Fruit fly (Drosophila melanogaster): ENCODE data around the gene Usp5.

Gene Usp5

DNA sequence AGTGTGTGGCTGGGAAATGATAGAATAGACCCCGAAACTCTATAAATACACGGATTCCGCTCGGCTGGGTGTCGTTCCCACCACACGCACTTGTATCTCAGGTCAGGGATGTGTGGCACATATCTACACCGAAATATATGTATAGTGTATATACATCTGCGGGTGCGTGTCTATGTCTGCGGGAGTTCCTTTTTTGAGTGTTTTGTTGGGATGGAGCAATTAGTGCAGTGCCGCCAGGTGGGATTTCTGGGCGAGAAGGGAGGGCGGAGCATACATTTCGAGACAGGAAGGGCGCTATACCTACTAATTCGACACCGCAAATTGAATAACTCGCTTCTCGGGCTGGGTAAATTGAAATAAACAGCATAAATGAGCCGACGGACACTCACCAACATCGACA is 21.7 kb downstream of the Usp5 start:
- TF ChIP-seq CG12768 (GFP tag; optimal IDR thresholded peaks at IDR 0.05) (no peak), tj (GFP tag; optimal IDR thresholded peaks at IDR 0.05) (no peak), CG33017 (tag; optimal IDR thresholded peaks at IDR 0.05) (no peak), cnc (optimal IDR thresholded peaks at IDR 0.05) (no peak), ovo (GFP tag; optimal IDR thresholded peaks at IDR 0.05) (no peak), CG5204 (GFP tag; optimal IDR thresholded peaks at IDR 0.05) (no peak), cic (GFP tag; optimal IDR thresholded peaks at IDR 0.05) (no peak), CG7045 (GFP tag; optimal IDR thresholded peaks at IDR 0.05) (no peak), CG14711 (tag; optimal IDR thresholded peaks at IDR 0.05) (no peak), kay (GFP tag; ENCODE audit: borderline replicate concordance) (no peak)

dm6 chr3L:3125649-3126130 is 22.5 kb downstream of the Usp5 start:
- TF ChIP-seq CG7045 (GFP tag; optimal IDR thresholded peaks at IDR 0.05) (no peak), kay (GFP tag; ENCODE audit: borderline replicate concordance) (peak; percentile 60), CG7101 (tag; optimal IDR thresholded peaks at IDR 0.05) (no peak), bab1 (GFP tag; optimal IDR thresholded peaks at IDR 0.05) (no peak), tj (GFP tag; optimal IDR thresholded peaks at IDR 0.05) (peak; percentile 55), cic (GFP tag; optimal IDR thresholded peaks at IDR 0.05) (no peak)

dm6 chr3L:3124939-3125648 is 23.1 kb downstream of the Usp5 start:
- TF ChIP-seq pad (GFP tag; optimal IDR thresholded peaks at IDR 0.05), result no peak
- TF ChIP-seq CG1620 (GFP tag; optimal IDR thresholded peaks at IDR 0.05), result no peak
- no peak for TF ChIP-seq cic (GFP tag; optimal IDR thresholded peaks at IDR 0.05)
- no peak for TF ChIP-seq CG33017 (tag; optimal IDR thresholded peaks at IDR 0.05)
- no peak for TF ChIP-seq CG5204 (GFP tag; optimal IDR thresholded peaks at IDR 0.05)
- no peak for TF ChIP-seq Crg-1 (GFP tag; optimal IDR thresholded peaks at IDR 0.05)
- no peak for TF ChIP-seq Mnt (GFP tag; optimal IDR thresholded peaks at IDR 0.05)
- TF ChIP-seq tj (GFP tag; optimal IDR thresholded peaks at IDR 0.05), result no peak

- peak; percentile 96 for TF ChIP-seq tj (GFP tag; optimal IDR thresholded peaks at IDR 0.05)
- TF ChIP-seq cic (GFP tag; optimal IDR thresholded peaks at IDR 0.05), result peak; percentile 4
- no peak for TF ChIP-seq CG12768 (GFP tag; optimal IDR thresholded peaks at IDR 0.05)
These were observed 23.6 kb downstream of the Usp5 start for dm6 chr3L:3124519-3124918.

dm6 chr3L:3122688-3123316 is 25.4 kb downstream of the Usp5 start:
- TF ChIP-seq CG7045 (GFP tag; optimal IDR thresholded peaks at IDR 0.05), result no peak
- no peak for TF ChIP-seq CG12768 (GFP tag; optimal IDR thresholded peaks at IDR 0.05)
- TF ChIP-seq CG14711 (tag; optimal IDR thresholded peaks at IDR 0.05), result no peak
- no peak for TF ChIP-seq Mnt (GFP tag; optimal IDR thresholded peaks at IDR 0.05)
- TF ChIP-seq CG7101 (tag; optimal IDR thresholded peaks at IDR 0.05), result no peak
- no peak for TF ChIP-seq kay (GFP tag; ENCODE audit: borderline replicate concordance)
- no peak for TF ChIP-seq Clk (GFP tag; optimal IDR thresholded peaks at IDR 0.05)
- TF ChIP-seq toe (GFP tag; optimal IDR thresholded peaks at IDR 0.05), result no peak
- TF ChIP-seq CG5204 (GFP tag; optimal IDR thresholded peaks at IDR 0.05), result no peak
- TF ChIP-seq CG11617 (GFP tag; optimal IDR thresholded peaks at IDR 0.05), result no peak
- TF ChIP-seq cnc (optimal IDR thresholded peaks at IDR 0.05), result no peak
- no peak for TF ChIP-seq ovo (GFP tag; optimal IDR thresholded peaks at IDR 0.05)
- no peak for TF ChIP-seq cic (GFP tag; optimal IDR thresholded peaks at IDR 0.05)
- no peak for TF ChIP-seq Hr96 (GFP tag; optimal IDR thresholded peaks at IDR 0.05)
- no peak for TF ChIP-seq pad (GFP tag; optimal IDR thresholded peaks at IDR 0.05)
- no peak for TF ChIP-seq tj (GFP tag; optimal IDR thresholded peaks at IDR 0.05)
- TF ChIP-seq Crg-1 (GFP tag; optimal IDR thresholded peaks at IDR 0.05), result no peak
- no peak for TF ChIP-seq CG1620 (GFP tag; optimal IDR thresholded peaks at IDR 0.05)
- no peak for TF ChIP-seq CG33017 (tag; optimal IDR thresholded peaks at IDR 0.05)

dm6 chr3L:3121769-3122432 is 26.3 kb downstream of the Usp5 start:
- TF ChIP-seq kay (GFP tag; ENCODE audit: borderline replicate concordance), result peak; percentile 91
- TF ChIP-seq toe (GFP tag; optimal IDR thresholded peaks at IDR 0.05), result no peak

- no peak for TF ChIP-seq Clk (GFP tag; optimal IDR thresholded peaks at IDR 0.05)
- no peak for TF ChIP-seq kay (GFP tag; ENCODE audit: borderline replicate concordance)
- TF ChIP-seq CG7045 (GFP tag; optimal IDR thresholded peaks at IDR 0.05), result no peak
- TF ChIP-seq bab1 (GFP tag; optimal IDR thresholded peaks at IDR 0.05), result no peak
- TF ChIP-seq cic (GFP tag; optimal IDR thresholded peaks at IDR 0.05), result no peak
- TF ChIP-seq Crg-1 (GFP tag; optimal IDR thresholded peaks at IDR 0.05), result no peak
- TF ChIP-seq tj (GFP tag; optimal IDR thresholded peaks at IDR 0.05), result no peak
These were observed 33.8 kb downstream of the Usp5 start, which contains the start of gene CG45067 for dm6 chr3L:3114367-3114766. Gene CG45067, minus strand, starts transcription at chr3L:3114467.
